Fruit fly (Drosophila melanogaster) whole organism, wandering third instar larva: ENCODE measurements around the gene CG10435.

ENCODE experiments used
- CrebA ChIP-seq: fragments of 200-800 bp; sonication (Bioruptor generic); optimal IDR thresholded peaks from 2 replicates; lab custom pipeline; 2016; ENCODE audit warnings: missing biosample characterization, mild to moderate bottlenecking, missing genetic modification characterization, borderline replicate concordance
- N ChIP-seq: fragments of >200 bp; optimal IDR thresholded peaks from 2 replicates; lab custom pipeline; 2018; ENCODE audit warnings: missing biosample characterization, missing external identifiers, missing genetic modification characterization
- br ChIP-seq: fragments of 200-800 bp; sonication (Bioruptor generic); optimal IDR thresholded peaks from 2 replicates; lab custom pipeline; 2016; ENCODE audit warnings: missing biosample characterization, missing genetic modification characterization
- ey ChIP-seq: fragments of 200-800 bp; sonication (Bioruptor generic); optimal IDR thresholded peaks from 2 replicates; lab custom pipeline; 2016; ENCODE audit warnings: missing biosample characterization, missing genetic modification characterization
- psq ChIP-seq: fragments of 200-800 bp; sonication (Bioruptor generic); optimal IDR thresholded peaks from 3 replicates; lab custom pipeline; 2017; ENCODE audit warnings: missing biosample characterization, mild to moderate bottlenecking, missing genetic modification characterization, moderate library complexity
- sv ChIP-seq: fragments of 200-800 bp; sonication (Bioruptor generic); optimal IDR thresholded peaks from 3 replicates; lab custom pipeline; 2016; ENCODE audit warnings: missing biosample characterization, missing genetic modification characterization

- TF ChIP-seq psq (GFP tag; lab: Kevin White, UChicago) (no peak), sv (GFP tag; lab: Kevin White, UChicago) (no peak), CrebA (no peak), ey (no peak), br (GFP tag; lab: Kevin White, UChicago) (no peak), N (no peak)
These were observed 20.9 kb downstream of the CG10435 start for dm6 chr3R:7992100-7992499.
